Worm (Caenorhabditis elegans) whole organism, L4 larva: ENCODE data around the gene idpp-16.

Source experiments
- ceh-82 ChIP-seq: sonication (generic microtip); optimal IDR thresholded peaks from 2 replicates; lab custom pipeline; 2017; ENCODE audit warnings: missing biosample characterization, missing genetic modification characterization
- daf-12 ChIP-seq: fragments of 150-350 bp; optimal IDR thresholded peaks from 2 replicates; lab custom pipeline; 2014; ENCODE audit warnings: missing biosample characterization, missing genetic modification reagents, missing genetic modification characterization
- dve-1 ChIP-seq: sonication (generic microtip); optimal IDR thresholded peaks from 2 replicates; lab custom pipeline; 2017; ENCODE audit warnings: antibody characterized with exemption, mild to moderate bottlenecking, missing genetic modification characterization, missing compliant biosample characterization; ENCODE audit not compliant: insufficient read depth
- jun-1 ChIP-seq: fragments of 150-350 bp; optimal IDR thresholded peaks from 2 replicates; lab custom pipeline; 2014; ENCODE audit warnings: missing biosample characterization, missing genetic modification reagents, missing genetic modification characterization
- lin-38 ChIP-seq: fragments of 200-800 bp; sonication (Bioruptor generic); IDR thresholded peaks from 2 replicates; pipeline ENCODE4 v1.3.6; 2022; ENCODE audit warnings: missing genetic modification reagents, missing genetic modification characterization, missing compliant biosample characterization
- nhr-11 ChIP-seq: fragments of 150-350 bp; optimal IDR thresholded peaks from 2 replicates; lab custom pipeline; 2014; ENCODE audit warnings: missing biosample characterization, missing genetic modification characterization
- nhr-237 ChIP-seq: sonication (generic microtip); optimal IDR thresholded peaks from 2 replicates; lab custom pipeline; 2017; ENCODE audit warnings: missing biosample characterization, missing genetic modification characterization
- pqm-1 ChIP-seq: sonication (generic microtip); optimal IDR thresholded peaks from 2 replicates; lab custom pipeline; 2017; ENCODE audit warnings: missing biosample characterization, missing genetic modification characterization
- unc-39 ChIP-seq: sonication (generic microtip); optimal IDR thresholded peaks from 2 replicates; lab custom pipeline; 2017; ENCODE audit warnings: missing biosample characterization, missing genetic modification characterization
- ztf-7 ChIP-seq: fragments of 150-350 bp; optimal IDR thresholded peaks from 2 replicates; lab custom pipeline; 2014; ENCODE audit warnings: missing biosample characterization, missing genetic modification characterization

- no peak for TF ChIP-seq pqm-1 (tag; lab: Kevin White, UChicago)
- TF ChIP-seq lin-38 (GFP tag; lab: Robert Waterston, UW): no peak
- no peak for TF ChIP-seq nhr-11 (tag; lab: Kevin White, UChicago)
- TF ChIP-seq jun-1: no peak
- no peak for TF ChIP-seq daf-12 (tag; lab: Kevin White, UChicago)
- TF ChIP-seq nhr-237 (tag; lab: Kevin White, UChicago): no peak
- no peak for TF ChIP-seq dve-1 (tag; lab: Kevin White, UChicago)
- no peak for TF ChIP-seq ceh-82 (tag; lab: Kevin White, UChicago)
- TF ChIP-seq unc-39 (tag; lab: Kevin White, UChicago): no peak
- TF ChIP-seq ztf-7: no peak
These were observed 5.5 kb downstream of the idpp-16 start, which contains the start of gene F35B12.9 for ce11 chrV:11600800-11601199.
